Fruit fly (Drosophila melanogaster): ENCODE measurements around the gene CG11664.

The CG11664 gene

DNA sequence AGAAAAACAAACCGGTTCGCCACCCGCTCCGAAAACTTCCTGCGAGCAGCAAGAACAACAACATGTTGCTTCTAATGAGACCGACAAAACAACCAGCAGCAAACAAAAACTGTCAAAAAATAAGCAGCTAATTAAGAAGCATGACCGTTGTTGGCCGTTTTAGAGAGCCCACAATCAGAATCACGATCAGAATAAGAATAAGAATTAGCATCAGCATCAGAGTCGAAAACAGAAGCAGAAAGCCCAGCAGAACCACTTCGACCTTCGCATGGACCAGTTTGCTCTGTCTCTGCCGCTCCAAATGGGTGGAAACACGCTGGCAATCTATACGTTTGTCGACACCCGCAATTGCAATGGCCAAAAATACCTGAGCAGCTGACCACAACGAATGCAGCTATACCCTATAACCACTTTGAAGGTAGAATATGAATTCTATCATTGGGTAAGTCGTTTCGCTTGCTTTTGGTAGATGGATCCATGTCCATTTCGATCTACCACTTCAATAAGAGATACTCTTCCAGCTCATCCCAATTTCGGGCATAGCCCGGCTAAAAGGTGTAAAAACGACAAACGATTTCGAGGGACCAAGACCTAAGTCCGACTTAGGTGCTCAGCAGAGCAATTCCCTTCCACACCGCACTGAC is 24.0 kb downstream of the CG11664 start:
- TF ChIP-seq usp (GFP tag; optimal IDR thresholded peaks at IDR 0.05): no peak

DNA sequence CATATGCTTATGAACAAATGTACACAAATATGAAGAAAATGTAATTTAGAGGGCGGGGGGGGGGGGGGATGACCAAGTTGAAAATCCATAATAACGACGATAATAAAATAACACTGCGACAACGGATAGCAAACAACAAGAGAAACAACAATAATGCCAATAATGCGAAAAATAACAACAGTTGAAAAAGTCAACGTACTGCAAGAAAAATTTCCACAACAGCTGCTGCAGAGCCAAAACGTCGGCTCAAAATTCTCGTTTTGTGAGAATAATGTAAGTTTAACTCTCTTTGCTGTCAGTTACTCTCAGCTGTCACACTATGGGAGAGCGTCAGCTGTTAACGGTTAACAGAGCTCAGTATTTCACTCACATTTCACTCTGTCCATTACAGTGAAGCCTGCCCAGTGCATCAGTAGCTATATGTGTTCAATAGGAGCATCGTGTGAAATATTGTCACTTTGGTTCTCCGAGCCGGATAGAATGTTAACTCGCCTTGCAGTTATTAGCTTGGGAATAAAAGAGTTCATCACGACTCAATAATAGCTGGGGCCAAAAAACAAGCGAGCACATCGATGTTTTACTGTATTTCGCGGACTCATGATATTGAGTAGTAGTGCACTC is 25.3 kb downstream of the CG11664 start:
- TF ChIP-seq pan (optimal IDR thresholded peaks at IDR 0.05): no peak
- TF ChIP-seq CG8478 (optimal IDR thresholded peaks at IDR 0.05): no peak
- TF ChIP-seq EcR (GFP tag; optimal IDR thresholded peaks at IDR 0.05): no peak
- TF ChIP-seq Dll (optimal IDR thresholded peaks at IDR 0.05): no peak
- TF ChIP-seq psq (optimal IDR thresholded peaks at IDR 0.05): no peak
- no peak for TF ChIP-seq usp (GFP tag; optimal IDR thresholded peaks at IDR 0.05)

DNA sequence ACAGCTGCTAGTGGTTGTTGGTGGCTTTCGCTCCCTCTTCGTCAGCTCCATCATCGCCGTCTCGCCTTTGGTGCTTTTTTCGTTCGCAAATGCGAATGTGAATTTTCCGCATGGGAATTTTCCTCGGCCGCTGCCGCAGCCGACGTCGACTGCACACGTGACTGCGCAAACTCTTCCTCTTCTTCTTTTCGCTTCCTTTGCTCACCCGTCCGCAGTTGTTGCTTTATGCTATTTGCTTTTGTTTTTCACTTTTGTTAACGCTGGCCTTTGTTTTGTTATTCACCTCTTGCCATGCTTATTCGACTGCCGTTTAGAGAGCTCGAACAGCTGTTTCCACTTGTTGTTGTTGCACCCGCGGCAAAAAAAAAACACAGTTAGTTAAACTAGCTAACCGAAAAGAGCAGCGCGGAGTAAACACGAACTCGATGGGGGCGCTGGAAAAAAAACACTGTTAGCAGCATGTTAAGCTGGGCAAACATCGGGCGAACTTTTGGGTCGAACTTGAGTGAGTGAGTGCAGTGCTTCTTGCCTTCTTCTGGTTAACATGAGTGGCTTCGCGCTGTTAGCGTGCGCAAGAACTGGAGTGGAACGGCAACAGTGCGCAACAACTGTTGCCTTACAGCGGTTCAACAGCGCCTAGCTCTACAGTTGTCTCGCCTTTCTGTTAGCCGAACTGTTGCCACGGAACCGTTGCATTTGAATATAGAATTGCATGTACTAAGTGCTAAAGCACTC is 33.4 kb downstream of the CG11664 start:
- TF ChIP-seq psq (optimal IDR thresholded peaks at IDR 0.05): no peak

DNA sequence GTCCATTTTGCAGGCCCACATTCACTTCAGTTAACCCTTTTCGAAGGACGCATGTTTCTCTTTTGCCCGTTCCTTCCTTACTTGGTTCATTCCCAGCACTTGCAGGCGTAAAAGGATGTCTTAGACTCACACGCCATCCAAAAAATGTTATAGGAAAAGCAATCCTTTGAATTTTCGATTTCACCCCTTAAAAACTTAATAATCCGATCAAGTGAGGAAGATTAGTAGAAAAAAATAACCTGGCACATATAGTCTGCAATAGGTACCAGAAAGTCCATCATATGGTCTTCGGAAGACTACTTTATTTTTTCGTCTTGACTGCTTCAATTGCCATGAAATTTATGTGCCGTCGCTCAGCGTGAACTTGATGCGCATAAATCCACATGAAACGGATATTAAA is 45.8 kb downstream of the CG11664 start:
- TF ChIP-seq CG8478 (optimal IDR thresholded peaks at IDR 0.05) (no peak), usp (GFP tag; optimal IDR thresholded peaks at IDR 0.05) (no peak), pan (optimal IDR thresholded peaks at IDR 0.05) (no peak)
